Comparison of ENCODE assay signal across 4 fruit fly cellular contexts in the genomic region with DNA sequence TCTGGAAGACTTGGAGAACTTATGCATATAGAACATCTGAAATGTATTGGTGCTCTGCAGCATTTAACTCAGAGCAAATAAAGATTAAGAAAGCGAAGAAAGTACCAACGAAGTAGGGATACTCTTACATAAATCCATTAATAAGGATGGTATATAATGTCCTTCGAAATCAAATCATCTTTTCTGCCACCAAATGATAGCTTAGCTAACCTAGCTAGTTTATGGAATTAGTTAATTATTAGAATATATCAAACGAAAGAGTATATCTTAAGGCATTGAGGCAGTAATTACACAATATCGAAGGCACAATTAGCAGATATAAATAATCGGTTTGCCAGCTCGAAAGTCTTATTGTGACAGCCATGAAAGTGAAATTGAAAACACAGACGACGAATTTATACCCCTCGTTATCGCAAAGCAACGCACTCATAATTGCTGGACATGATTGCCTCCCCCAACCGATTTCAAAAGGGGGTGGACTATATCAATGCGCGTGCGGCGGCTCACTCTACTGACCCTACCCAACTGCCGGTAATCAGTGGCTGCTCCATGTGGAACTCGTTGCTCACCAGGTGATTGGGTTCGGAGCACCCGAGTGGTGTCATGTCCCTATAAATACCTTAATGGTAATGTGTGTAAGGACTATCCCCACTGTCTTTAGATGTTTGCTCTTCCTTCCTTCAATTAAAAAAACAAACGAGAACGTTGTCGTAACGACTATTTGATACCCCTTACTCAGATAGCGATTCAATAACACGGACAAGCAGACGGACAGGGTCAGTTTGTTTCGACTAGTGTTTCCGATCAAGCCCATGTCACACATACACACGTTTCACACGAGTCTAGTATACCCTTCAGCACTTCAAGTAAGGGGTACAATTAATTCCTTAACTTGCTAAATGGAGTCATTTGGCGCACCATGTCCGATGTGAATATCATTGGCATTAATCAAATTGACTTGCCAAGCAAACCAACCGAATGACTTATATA.
TF ChIP-seq lines count a peak whose summit lies in the region.

No protein-coding gene starts in this region.

TF ChIP-seq in whole organism, embryonic, 481 proteins besides CTCF, POLR2A, EP300 and RAD21 (continued from another document and continues in another):
- TF ChIP-seq CG4404 (GFP tag; IDR thresholded peaks at IDR 0.05; lab: Robert Waterston, UW), result 0 out of 2 replicates have a peak, but pooled peaks have one; percentile 27
- TF ChIP-seq Atf6 (GFP tag; IDR thresholded peaks at IDR 0.05; lab: Robert Waterston, UW), result 0 out of 2 replicates have a peak, but pooled peaks have one; percentile 30
- TF ChIP-seq CG11398 (GFP tag; optimal IDR thresholded peaks at IDR 0.05; lab: Kevin White, UChicago), result no peak
- TF ChIP-seq bab2 (GFP tag; optimal IDR thresholded peaks at IDR 0.05; lab: Kevin White, UChicago), result peak; percentile 36
- peak; percentile 5 for TF ChIP-seq Myb (GFP tag; optimal IDR thresholded peaks at IDR 0.05; lab: Kevin White, UChicago)
- peak; percentile 12 for TF ChIP-seq fd64A (GFP tag; optimal IDR thresholded peaks at IDR 0.05; lab: Kevin White, UChicago)
- TF ChIP-seq dmrt11E (tag; optimal IDR thresholded peaks at IDR 0.05; lab: Kevin White, UChicago), result peak; percentile 47
- peak; percentile 23 for TF ChIP-seq caup (GFP tag; optimal IDR thresholded peaks at IDR 0.05; lab: Kevin White, UChicago; ENCODE audit: severe bottlenecking)
- TF ChIP-seq Max (GFP tag; optimal IDR thresholded peaks at IDR 0.05; lab: Kevin White, UChicago), result peak; percentile 15
- peak; percentile 30; the same call in 1 of the 3 replicates for TF ChIP-seq CG11695 (GFP tag; IDR thresholded peaks at IDR 0.05; lab: Robert Waterston, UW)
- no peak for TF ChIP-seq Asciz (GFP tag; optimal IDR thresholded peaks at IDR 0.05; lab: Kevin White, UChicago)
- no peak for TF ChIP-seq TFAM (GFP tag; optimal IDR thresholded peaks at IDR 0.05; lab: Kevin White, UChicago)
- no peak for TF ChIP-seq CG16813 (GFP tag; IDR thresholded peaks at IDR 0.05; lab: Robert Waterston, UW; ENCODE audit: partially characterized antibody)
- peak; percentile 24 for TF ChIP-seq trem (tag; optimal IDR thresholded peaks at IDR 0.05; lab: Kevin White, UChicago)
- TF ChIP-seq CG10366 (GFP tag; IDR thresholded peaks at IDR 0.05; lab: Robert Waterston, UW), result peak; percentile 29
- peak; percentile 53 for TF ChIP-seq Dek (tag; optimal IDR thresholded peaks at IDR 0.05; lab: Kevin White, UChicago)
- TF ChIP-seq Oli (tag; optimal IDR thresholded peaks at IDR 0.05; lab: Kevin White, UChicago), result peak; percentile 68
- peak; percentile 47 for TF ChIP-seq Fer1 (GFP tag; optimal IDR thresholded peaks at IDR 0.05; lab: Kevin White, UChicago)
- TF ChIP-seq az2 (GFP tag; optimal IDR thresholded peaks at IDR 0.05; lab: Kevin White, UChicago), result peak; percentile 39
- TF ChIP-seq Med (GFP tag; lab: Kevin White, UChicago), result peak; percentile 87
- TF ChIP-seq CG17829 (tag; optimal IDR thresholded peaks at IDR 0.05; lab: Kevin White, UChicago), result peak; percentile 57
- TF ChIP-seq CG10209 (GFP tag; optimal IDR thresholded peaks at IDR 0.05; lab: Kevin White, UChicago), result peak; percentile 28
- TF ChIP-seq pnt (GFP tag; optimal IDR thresholded peaks at IDR 0.05; lab: Kevin White, UChicago), result no peak
- TF ChIP-seq cwo (GFP tag; optimal IDR thresholded peaks at IDR 0.05; lab: Kevin White, UChicago), result peak; percentile 53
- 0 out of 2 replicates have a peak, but pooled peaks have one; percentile 9 for TF ChIP-seq gt (GFP tag; IDR thresholded peaks at IDR 0.05; lab: Robert Waterston, UW)
- no peak for TF ChIP-seq prd (optimal IDR thresholded peaks at IDR 0.05; lab: Kevin White, UChicago)
- peak; percentile 54; the same call in 2 of the 3 replicates for TF ChIP-seq prd (GFP tag; IDR thresholded peaks at IDR 0.05; lab: Robert Waterston, UW)
- TF ChIP-seq HLH3B (GFP tag; IDR thresholded peaks at IDR 0.05; lab: Robert Waterston, UW), result peak; percentile 43

TF ChIP-seq in whole organism, prepupa, 60 proteins besides CTCF, POLR2A, EP300 and RAD21 (continued from another document and continues in another):
- TF ChIP-seq vri (GFP tag; optimal IDR thresholded peaks at IDR 0.05; lab: Kevin White, UChicago) (peak; percentile 99), OdsH (GFP tag; optimal IDR thresholded peaks at IDR 0.05; lab: Kevin White, UChicago) (peak; percentile 82), CG16779 (tag; optimal IDR thresholded peaks at IDR 0.05; lab: Kevin White, UChicago) (no peak), Gug (GFP tag; IDR thresholded peaks at IDR 0.05; lab: Robert Waterston, UW) (no peak), salr (GFP tag; optimal IDR thresholded peaks at IDR 0.05; lab: Kevin White, UChicago) (peak in 1 of 2 experiments; percentile 2), CG10669 (GFP tag; optimal IDR thresholded peaks at IDR 0.05; lab: Kevin White, UChicago) (peak; percentile 65), ss (GFP tag; optimal IDR thresholded peaks at IDR 0.05; lab: Kevin White, UChicago) (no peak), achi (GFP tag; optimal IDR thresholded peaks at IDR 0.05; lab: Kevin White, UChicago) (peak; percentile 74), Hr4 (GFP tag; optimal IDR thresholded peaks at IDR 0.05; lab: Kevin White, UChicago) (no peak), Eip93F (GFP tag; optimal IDR thresholded peaks at IDR 0.05; lab: Kevin White, UChicago) (peak; percentile 93), spab (GFP tag; optimal IDR thresholded peaks at IDR 0.05; lab: Kevin White, UChicago) (peak; percentile 45), Sox102F (GFP tag; optimal IDR thresholded peaks at IDR 0.05; lab: Kevin White, UChicago) (peak; percentile 91), esn (GFP tag; optimal IDR thresholded peaks at IDR 0.05; lab: Kevin White, UChicago) (peak; percentile 94), acj6 (GFP tag; optimal IDR thresholded peaks at IDR 0.05; lab: Kevin White, UChicago) (peak; percentile 79), fd59A (GFP tag; optimal IDR thresholded peaks at IDR 0.05; lab: Kevin White, UChicago) (peak; percentile 45), CG34406 (GFP tag; optimal IDR thresholded peaks at IDR 0.05; lab: Kevin White, UChicago) (peak; percentile 74), CG6792 (GFP tag; optimal IDR thresholded peaks at IDR 0.05; lab: Kevin White, UChicago) (peak; percentile 74), CG10631 (GFP tag; optimal IDR thresholded peaks at IDR 0.05; lab: Kevin White, UChicago) (peak; percentile 62), Ets96B (tag; optimal IDR thresholded peaks at IDR 0.05; lab: Kevin White, UChicago) (peak; percentile 68), pdm3 (GFP tag; optimal IDR thresholded peaks at IDR 0.05; lab: Kevin White, UChicago) (peak; percentile 83), CG6276 (GFP tag; optimal IDR thresholded peaks at IDR 0.05; lab: Kevin White, UChicago) (no peak), CG11902 (GFP tag; optimal IDR thresholded peaks at IDR 0.05; lab: Kevin White, UChicago) (peak; percentile 65), topi (GFP tag; optimal IDR thresholded peaks at IDR 0.05; lab: Kevin White, UChicago) (peak; percentile 91), Met (GFP tag; optimal IDR thresholded peaks at IDR 0.05; lab: Kevin White, UChicago) (peak; percentile 92), Eip78C (GFP tag; lab: Kevin White, UChicago) (peak; percentile 93), CG8319 (GFP tag; optimal IDR thresholded peaks at IDR 0.05; lab: Kevin White, UChicago) (peak; percentile 58), CG11294 (GFP tag; IDR thresholded peaks at IDR 0.05; lab: Robert Waterston, UW) (peak; percentile 32; the same call in 1 of the 2 replicates), lz (GFP tag; optimal IDR thresholded peaks at IDR 0.05; lab: Kevin White, UChicago) (peak; percentile 91), CG15336 (GFP tag; IDR thresholded peaks at IDR 0.05; lab: Robert Waterston, UW) (peak; percentile 61), dsx (GFP tag; optimal IDR thresholded peaks at IDR 0.05; lab: Kevin White, UChicago; ENCODE audit: poor library complexity, severe bottlenecking) (peak; percentile 70), cyc (GFP tag; optimal IDR thresholded peaks at IDR 0.05; lab: Kevin White, UChicago) (peak; percentile 91)

TF ChIP-seq in whole organism, pupa, 21 proteins besides CTCF, POLR2A, EP300 and RAD21 (continued from another document):
- peak; percentile 56; the same call in 1 of the 2 replicates for TF ChIP-seq CG32121 (GFP tag; IDR thresholded peaks at IDR 0.05; lab: Robert Waterston, UW)
- no peak for TF ChIP-seq CG8301 (tag; optimal IDR thresholded peaks at IDR 0.05; lab: Kevin White, UChicago)

TF ChIP-seq in whole organism, wandering third instar larva, 38 proteins besides CTCF, POLR2A, EP300 and RAD21 (continued from another document):
- TF ChIP-seq sage (GFP tag; optimal IDR thresholded peaks at IDR 0.05; lab: Kevin White, UChicago) (no peak), Myc (optimal IDR thresholded peaks at IDR 0.05; lab: Kevin White, UChicago) (no peak), ey (GFP tag; optimal IDR thresholded peaks at IDR 0.05; lab: Kevin White, UChicago) (peak; percentile 93), sv (GFP tag; optimal IDR thresholded peaks at IDR 0.05; lab: Kevin White, UChicago) (peak; percentile 40), Mio (GFP tag; optimal IDR thresholded peaks at IDR 0.05; lab: Kevin White, UChicago) (peak; percentile 55), Sp1 (GFP tag; optimal IDR thresholded peaks at IDR 0.05; lab: Kevin White, UChicago) (peak; percentile 93), Rel (GFP tag; optimal IDR thresholded peaks at IDR 0.05; lab: Kevin White, UChicago) (peak; percentile 47), Rel (tag; optimal IDR thresholded peaks at IDR 0.05; lab: Kevin White, UChicago) (peak; percentile 66), usp (GFP tag; optimal IDR thresholded peaks at IDR 0.05; lab: Kevin White, UChicago) (no peak), OdsH (GFP tag; optimal IDR thresholded peaks at IDR 0.05; lab: Kevin White, UChicago) (peak; percentile 92), woc (GFP tag; optimal IDR thresholded peaks at IDR 0.05; lab: Kevin White, UChicago) (no peak), rgr (GFP tag; optimal IDR thresholded peaks at IDR 0.05; lab: Kevin White, UChicago) (peak; percentile 93), lola (GFP tag; optimal IDR thresholded peaks at IDR 0.05; lab: Kevin White, UChicago) (no peak), pan (optimal IDR thresholded peaks at IDR 0.05; lab: Kevin White, UChicago) (no peak), Hr83 (GFP tag; optimal IDR thresholded peaks at IDR 0.05; lab: Kevin White, UChicago; ENCODE audit: poor library complexity, severe bottlenecking) (no peak), jim (GFP tag; optimal IDR thresholded peaks at IDR 0.05; lab: Kevin White, UChicago) (no peak), fru (GFP tag; optimal IDR thresholded peaks at IDR 0.05; lab: Kevin White, UChicago) (peak; percentile 91), N (GFP tag; optimal IDR thresholded peaks at IDR 0.05; lab: Kevin White, UChicago) (no peak)
